Worm (Caenorhabditis elegans) whole organism, late embryonic: ENCODE measurements around the gene Y6D1A.1.

Experiments used
- C38D4.7 ChIP-seq: fragments of 200-800 bp; sonication (Bioruptor generic); optimal IDR thresholded peaks from 2 replicates; lab custom pipeline; 2018; ENCODE audit warnings: mild to moderate bottlenecking, missing genetic modification characterization, moderate library complexity, missing compliant biosample characterization
- K02D7.2 ChIP-seq: sonication (generic microtip); optimal IDR thresholded peaks from 2 replicates; lab custom pipeline; 2017; ENCODE audit warnings: mild to moderate bottlenecking, missing genetic modification characterization, missing compliant biosample characterization
- K09A11.1 ChIP-seq: sonication (generic microtip); optimal IDR thresholded peaks from 2 replicates; lab custom pipeline; 2017; ENCODE audit warnings: antibody characterized with exemption, mild to moderate bottlenecking, missing genetic modification characterization, missing compliant biosample characterization; ENCODE audit not compliant: insufficient read depth
- T23F11.4 ChIP-seq: fragments of 200-800 bp; sonication (Bioruptor generic); optimal IDR thresholded peaks from 2 replicates; lab custom pipeline; 2018; ENCODE audit warnings: mild to moderate bottlenecking, missing genetic modification characterization, missing compliant biosample characterization
- Y22D7AL.16 ChIP-seq: sonication (generic microtip); optimal IDR thresholded peaks from 2 replicates; lab custom pipeline; 2016; ENCODE audit warnings: missing genetic modification characterization, missing compliant biosample characterization
- ahr-1 ChIP-seq: sonication (generic microtip); optimal IDR thresholded peaks from 2 replicates; lab custom pipeline; 2016; ENCODE audit warnings: missing genetic modification characterization, missing compliant biosample characterization
- ceh-14 ChIP-seq: sonication (generic microtip); optimal IDR thresholded peaks from 2 replicates; lab custom pipeline; 2016; ENCODE audit warnings: missing genotype, missing genetic modification characterization, missing compliant biosample characterization
- ceh-2 ChIP-seq: sonication (generic microtip); optimal IDR thresholded peaks from 2 replicates; lab custom pipeline; 2016; ENCODE audit warnings: missing genotype, missing genetic modification characterization, missing compliant biosample characterization
- ceh-22 ChIP-seq: sonication (generic microtip); optimal IDR thresholded peaks from 2 replicates; lab custom pipeline; 2017; ENCODE audit warnings: missing biosample characterization, missing genetic modification characterization
- ceh-31 ChIP-seq: sonication (generic microtip); optimal IDR thresholded peaks from 2 replicates; lab custom pipeline; 2016; ENCODE audit warnings: missing genetic modification characterization, missing compliant biosample characterization
- ceh-45 ChIP-seq: fragments of 200-800 bp; sonication (Bioruptor generic); IDR thresholded peaks from 2 replicates; pipeline ENCODE4 v1.3.6; 2022; ENCODE audit warnings: missing genetic modification reagents, missing genetic modification characterization, missing compliant biosample characterization
- ceh-48 ChIP-seq: sonication (generic microtip); optimal IDR thresholded peaks from 2 replicates; lab custom pipeline; 2016; ENCODE audit warnings: missing genetic modification characterization, inconsistent platforms, missing compliant biosample characterization
- ceh-6 ChIP-seq: fragments of 200-800 bp; sonication (Bioruptor generic); optimal IDR thresholded peaks from 2 replicates; lab custom pipeline; 2018; ENCODE audit warnings: mild to moderate bottlenecking, missing genetic modification characterization, missing compliant biosample characterization
- elt-2 ChIP-seq: sonication (generic microtip); optimal IDR thresholded peaks from 2 replicates; lab custom pipeline; 2016; ENCODE audit warnings: missing genetic modification reagents, missing genetic modification characterization, missing compliant biosample characterization
- fkh-10 ChIP-seq: fragments of 150-350 bp; optimal IDR thresholded peaks from 2 replicates; lab custom pipeline; 2014; ENCODE audit warnings: missing biosample characterization, missing genetic modification reagents, missing genetic modification characterization
- fkh-6 ChIP-seq: sonication (generic microtip); optimal IDR thresholded peaks from 2 replicates; lab custom pipeline; 2016; ENCODE audit warnings: missing genetic modification characterization, missing compliant biosample characterization
- hlh-13 ChIP-seq: fragments of 200-800 bp; sonication (Bioruptor generic); optimal IDR thresholded peaks from 2 replicates; lab custom pipeline; 2018; ENCODE audit warnings: mild to moderate bottlenecking, missing genetic modification characterization, missing compliant biosample characterization
- hlh-15 ChIP-seq: sonication (generic microtip); optimal IDR thresholded peaks from 2 replicates; lab custom pipeline; 2016; ENCODE audit warnings: missing genetic modification characterization, missing compliant biosample characterization
- hlh-30 ChIP-seq: sonication (generic microtip); optimal IDR thresholded peaks from 2 replicates; lab custom pipeline; 2017; ENCODE audit warnings: antibody characterized with exemption, missing genetic modification characterization, missing compliant biosample characterization; ENCODE audit not compliant: insufficient read depth
- lim-6 ChIP-seq: sonication (generic microtip); optimal IDR thresholded peaks from 2 replicates; lab custom pipeline; 2016; ENCODE audit warnings: missing genetic modification characterization, missing compliant biosample characterization
- npax-4 ChIP-seq: sonication (generic microtip); optimal IDR thresholded peaks from 2 replicates; lab custom pipeline; 2016; ENCODE audit warnings: missing genetic modification characterization, missing compliant biosample characterization
- odd-2 ChIP-seq: sonication (generic microtip); optimal IDR thresholded peaks from 2 replicates; lab custom pipeline; 2017; ENCODE audit warnings: antibody characterized with exemption, mild to moderate bottlenecking, missing genetic modification characterization, missing compliant biosample characterization
- pat-9 ChIP-seq: fragments of 200-800 bp; sonication (Bioruptor generic); optimal IDR thresholded peaks from 2 replicates; lab custom pipeline; 2018; ENCODE audit warnings: mild to moderate bottlenecking, missing genetic modification characterization, moderate library complexity, missing compliant biosample characterization
- pax-1 ChIP-seq: fragments of 150-350 bp; optimal IDR thresholded peaks from 2 replicates; lab custom pipeline; 2014; ENCODE audit warnings: missing biosample characterization, missing genetic modification characterization
- sox-2 ChIP-seq: fragments of 200-800 bp; sonication (Bioruptor generic); IDR thresholded peaks from 2 replicates; pipeline ENCODE4 v1.3.6; 2022; ENCODE audit warnings: missing genetic modification reagents, missing genetic modification characterization, missing compliant biosample characterization
- tbx-2 ChIP-seq: sonication (generic microtip); optimal IDR thresholded peaks from 2 replicates; lab custom pipeline; 2016; ENCODE audit warnings: missing genetic modification characterization, missing compliant biosample characterization
- unc-3 ChIP-seq, 2 experiments: fragments of 200-800 bp in 1 of 2; sonication (Bioruptor generic) in 1 of 2; sonication (generic microtip) in 1 of 2; conservative IDR thresholded peaks in 1 of 2; optimal IDR thresholded peaks in 1 of 2; 2 replicates each; pipeline versions ENCODE4 v1.3.6 to Lab custom; 2016 to 2022; ENCODE audit warnings: missing compliant biosample characterization in 2 of 2, missing genetic modification characterization in 2 of 2, missing genetic modification reagents in 1 of 2
- unc-42 ChIP-seq: sonication (generic microtip); optimal IDR thresholded peaks from 2 replicates; lab custom pipeline; 2016; ENCODE audit warnings: missing genotype, missing genetic modification characterization, missing compliant biosample characterization
- unc-55 ChIP-seq: sonication (generic microtip); optimal IDR thresholded peaks from 2 replicates; lab custom pipeline; 2017; ENCODE audit warnings: missing biosample characterization, missing genetic modification reagents, missing genetic modification characterization
- ztf-16 ChIP-seq: sonication (generic microtip); optimal IDR thresholded peaks from 2 replicates; lab custom pipeline; 2017; ENCODE audit warnings: missing genetic modification characterization, missing compliant biosample characterization

Gene Y6D1A.1

DNA sequence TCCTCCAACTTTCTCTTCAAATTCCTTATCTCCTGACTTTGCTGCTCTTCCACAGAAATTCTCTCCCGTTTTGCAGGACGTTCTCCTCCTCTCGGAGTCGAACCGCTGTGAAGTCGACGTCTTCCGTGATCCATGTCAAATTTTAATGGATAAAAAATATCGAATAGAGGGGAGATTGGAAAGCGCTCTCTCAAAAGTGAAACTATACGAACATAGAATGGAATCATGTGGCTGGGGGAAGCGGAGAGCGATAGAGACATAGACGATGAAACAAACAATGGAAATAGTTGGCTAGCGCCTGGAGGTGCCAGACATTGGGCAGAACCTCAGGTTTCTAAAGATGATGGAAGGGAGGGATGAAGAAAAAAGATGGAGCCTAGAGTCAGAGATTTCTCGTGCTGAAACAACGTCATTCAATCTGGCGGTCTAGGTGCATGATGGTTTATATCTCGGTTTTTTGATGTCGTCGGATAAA lies 9.5 kb downstream of the Y6D1A.1 start, which contains the start of gene F43G6.8 (continued):
- TF ChIP-seq lim-6: no peak
- TF ChIP-seq, all 69 proteins: peak for 6

DNA sequence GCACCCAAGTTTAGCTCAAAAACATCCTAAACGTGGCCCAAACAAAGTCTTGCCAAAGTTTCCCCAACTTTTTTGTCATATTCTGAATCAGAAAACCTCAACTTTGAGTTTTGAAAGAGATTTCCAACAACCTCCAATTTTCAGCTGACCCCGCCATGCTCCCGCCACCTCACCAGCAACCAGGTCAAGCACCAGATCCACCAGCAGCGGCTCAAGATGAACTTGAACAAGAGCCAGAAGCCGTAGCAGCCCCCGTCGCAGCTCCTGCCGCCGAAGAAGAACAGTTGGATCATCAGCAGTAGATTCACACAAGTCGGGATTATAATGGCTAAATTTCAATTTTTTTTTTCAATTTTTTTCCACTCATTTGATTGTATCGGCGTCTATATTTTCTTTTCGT lies 12.2 kb downstream of the Y6D1A.1 start:
- TF ChIP-seq lim-6 (no peak), ztf-16 (tag; lab: Kevin White, UChicago) (no peak), pat-9 (tag; lab: Kevin White, UChicago) (no peak), ceh-45 (GFP tag; lab: Robert Waterston, UW) (no peak), hlh-13 (no peak), pax-1 (tag; lab: Kevin White, UChicago) (no peak), odd-2 (no peak), sox-2 (GFP tag; lab: Robert Waterston, UW) (no peak), K02D7.2 (tag; lab: Kevin White, UChicago) (no peak), C38D4.7 (GFP tag; lab: Kevin White, UChicago) (no peak), ceh-6 (GFP tag; lab: Kevin White, UChicago) (no peak), fkh-10 (GFP tag; lab: Kevin White, UChicago) (no peak), unc-3 (GFP tag; conservative IDR thresholded peaks at IDR 0.05; lab: Robert Waterston, UW) (no peak), unc-3 (tag; optimal IDR thresholded peaks at IDR 0.05; lab: Kevin White, UChicago) (no peak), ceh-22 (no peak), tbx-2 (tag; lab: Kevin White, UChicago) (no peak), T23F11.4 (no peak), hlh-30 (no peak)
- TF ChIP-seq, all 69 proteins: peak for 0

DNA sequence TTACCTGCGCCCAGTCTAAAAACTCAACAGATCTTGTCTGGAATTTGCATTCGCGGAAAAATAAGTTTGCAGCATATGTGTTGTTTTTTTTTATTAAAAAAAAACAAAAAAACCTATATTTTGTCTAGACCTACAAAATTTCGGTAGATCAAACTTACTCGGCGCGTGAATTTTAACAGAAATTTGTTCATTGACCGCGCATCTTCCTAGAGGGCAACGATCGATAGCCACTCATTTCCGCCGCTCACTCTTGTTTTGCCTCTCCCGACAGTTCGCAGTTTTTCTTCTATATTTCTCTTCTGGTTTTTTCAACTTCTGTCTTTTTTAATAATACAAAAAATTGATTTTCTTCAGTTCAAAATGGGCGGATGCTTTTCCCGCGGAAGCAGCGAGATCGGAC lies 13.0 kb downstream of the Y6D1A.1 start, which contains the start of gene F43G6.7:
F43G6.7 (plus strand) TSS at position 355 of the 400 bp plus-strand sequence.
- TF ChIP-seq ceh-31 (tag; lab: Kevin White, UChicago) (no peak), hlh-13 (no peak), C38D4.7 (GFP tag; lab: Kevin White, UChicago) (no peak), pax-1 (tag; lab: Kevin White, UChicago) (no peak), K09A11.1 (tag; lab: Kevin White, UChicago) (no peak), hlh-30 (no peak), npax-4 (tag; lab: Kevin White, UChicago) (no peak), T23F11.4 (no peak), unc-55 (GFP tag; lab: Kevin White, UChicago) (no peak), Y22D7AL.16 (no peak), fkh-6 (no peak), fkh-10 (GFP tag; lab: Kevin White, UChicago) (no peak)

DNA sequence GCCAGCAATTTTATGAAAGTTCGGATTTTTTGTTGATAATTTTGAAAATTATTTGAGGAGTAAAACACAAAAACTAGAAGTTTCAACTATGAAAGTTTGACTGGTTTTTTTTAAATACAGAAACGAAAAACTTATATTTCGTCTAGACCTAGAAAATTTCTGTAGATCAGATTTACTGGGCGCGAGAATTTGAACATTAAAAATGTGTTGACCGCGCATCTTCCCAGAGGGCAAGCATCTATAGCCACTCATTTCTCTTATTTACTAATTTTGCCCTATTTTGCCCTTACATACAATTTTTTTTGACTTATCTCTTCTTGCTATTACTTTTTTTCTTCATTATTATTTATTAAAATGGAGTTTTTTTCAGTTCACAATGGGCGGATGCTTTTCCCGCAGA lies 14.4 kb downstream of the Y6D1A.1 start, which contains the start of gene F43G6.10:
F43G6.10 (plus strand) TSS at position 371 of the 400 bp plus-strand sequence.
- TF ChIP-seq ceh-14 (tag; lab: Kevin White, UChicago): no peak
- TF ChIP-seq ceh-48 (tag; lab: Kevin White, UChicago): no peak
- TF ChIP-seq ztf-16 (tag; lab: Kevin White, UChicago): no peak
- TF ChIP-seq pat-9 (tag; lab: Kevin White, UChicago): no peak
- no peak for TF ChIP-seq fkh-6
- no peak for TF ChIP-seq unc-3 (GFP tag; conservative IDR thresholded peaks at IDR 0.05; lab: Robert Waterston, UW)
- no peak for TF ChIP-seq unc-3 (tag; optimal IDR thresholded peaks at IDR 0.05; lab: Kevin White, UChicago)
- no peak for TF ChIP-seq hlh-15

DNA sequence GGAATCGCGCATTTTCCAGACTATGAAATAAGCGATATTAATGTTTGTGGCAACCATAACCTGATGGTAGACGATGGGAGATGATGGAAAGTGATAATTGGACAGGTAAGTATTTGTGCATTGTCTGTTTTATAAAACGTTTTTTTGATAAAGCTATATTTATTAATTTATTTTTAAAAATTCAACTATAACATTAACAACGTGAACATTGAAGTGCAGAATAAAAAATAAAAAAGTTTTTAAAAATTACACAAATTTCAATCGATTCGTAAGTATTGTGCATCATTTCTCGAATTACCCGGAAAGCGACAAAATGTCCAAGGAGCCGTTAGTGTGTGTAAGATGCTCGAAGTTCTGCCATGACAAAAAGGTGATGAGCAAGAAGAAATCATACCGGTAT lies 17.2 kb downstream of the Y6D1A.1 start, which contains the start of gene jmjd-1.1:
jmjd-1.1 (plus strand) TSS at position 301 of the 400 bp plus-strand sequence.
- TF ChIP-seq ahr-1 (tag; lab: Kevin White, UChicago) (no peak), T23F11.4 (no peak), ceh-2 (no peak), hlh-13 (no peak), unc-42 (tag; lab: Kevin White, UChicago) (no peak)

DNA sequence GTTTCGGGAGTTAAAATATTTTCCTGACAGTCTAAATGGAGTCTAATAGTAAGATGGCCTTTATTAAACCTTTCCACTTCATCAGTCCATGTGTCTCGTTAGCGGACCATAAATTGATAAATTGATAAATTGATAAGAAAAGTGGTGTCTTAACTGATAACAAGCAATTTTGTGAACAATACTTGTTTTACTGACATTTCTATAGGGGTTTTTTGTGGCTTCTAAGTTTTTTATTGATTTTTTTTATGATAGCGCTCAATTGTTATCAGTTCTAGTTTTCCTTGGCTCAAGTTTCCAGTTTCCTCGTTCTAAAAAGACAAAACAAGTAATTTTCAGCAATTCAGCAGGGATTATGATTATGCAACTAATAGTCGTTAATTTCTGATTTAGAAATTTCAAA lies 21.0 kb downstream of the Y6D1A.1 start, which contains the start of gene F43G6.17:
F43G6.17 (plus strand) TSS at position 301 of the 400 bp plus-strand sequence.
- TF ChIP-seq elt-2: peak; percentile 57
- no peak for TF ChIP-seq hlh-13
